Fruit fly (Drosophila melanogaster): ENCODE measurements around the gene heca.
A peak's percentile ranks its signal among the peaks of the same experiment; 100 is the strongest.

Gene heca

dm6 chr3R:30276482-30277282 is 1.1 kb upstream of the heca start (continued):
- no peak for TF ChIP-seq sd (tag; optimal IDR thresholded peaks at IDR 0.05)
- peak; percentile 47 for TF ChIP-seq dmrt99B (tag; optimal IDR thresholded peaks at IDR 0.05)
- peak; percentile 42 for TF ChIP-seq mirr (GFP tag; optimal IDR thresholded peaks at IDR 0.05)
- 0 out of 3 replicates have a peak, but pooled peaks have one; percentile 20 for TF ChIP-seq CG3726 (GFP tag; IDR thresholded peaks at IDR 0.05)
- no peak for TF ChIP-seq Dad (GFP tag; optimal IDR thresholded peaks at IDR 0.05)
- TF ChIP-seq gcm (GFP tag; optimal IDR thresholded peaks at IDR 0.05): peak; percentile 57
- TF ChIP-seq knrl (GFP tag; IDR thresholded peaks at IDR 0.05; ENCODE audit: partially characterized antibody): no peak
- peak; percentile 1 for TF ChIP-seq CG6765 (GFP tag; optimal IDR thresholded peaks at IDR 0.05)
- TF ChIP-seq vnd (GFP tag; IDR thresholded peaks at IDR 0.05; ENCODE audit: partially characterized antibody): no peak
- peak; percentile 84 for TF ChIP-seq oc (tag; optimal IDR thresholded peaks at IDR 0.05)
- TF ChIP-seq wdn (GFP tag; IDR thresholded peaks at IDR 0.05): no peak
- peak; percentile 36 for TF ChIP-seq CG1647 (GFP tag; optimal IDR thresholded peaks at IDR 0.05)
- no peak for TF ChIP-seq Hr78 (GFP tag; optimal IDR thresholded peaks at IDR 0.05)
- TF ChIP-seq gt (GFP tag; IDR thresholded peaks at IDR 0.05): no peak
- TF ChIP-seq CG18011 (GFP tag; optimal IDR thresholded peaks at IDR 0.05): peak; percentile 16
- no peak for TF ChIP-seq lov (optimal IDR thresholded peaks at IDR 0.05)
- TF ChIP-seq lov (GFP tag; IDR thresholded peaks at IDR 0.05): peak; percentile 76; the same call in 1 of the 3 replicates
- TF ChIP-seq Lhr (GFP tag; optimal IDR thresholded peaks at IDR 0.05): peak; percentile 46
- TF ChIP-seq CG4707 (GFP tag; optimal IDR thresholded peaks at IDR 0.05): peak; percentile 6
- no peak for TF ChIP-seq fd102C (GFP tag; optimal IDR thresholded peaks at IDR 0.05)
- TF ChIP-seq Myb (GFP tag; optimal IDR thresholded peaks at IDR 0.05): peak; percentile 16
- 0 out of 2 replicates have a peak, but pooled peaks have one; percentile 19 for TF ChIP-seq bbx (GFP tag; IDR thresholded peaks at IDR 0.05; ENCODE audit: partially characterized antibody)
- peak; percentile 80 for TF ChIP-seq cg (GFP tag; optimal IDR thresholded peaks at IDR 0.05)
- TF ChIP-seq gce (GFP tag; IDR thresholded peaks at IDR 0.05): 0 out of 3 replicates have a peak, but pooled peaks have one; percentile 29
- peak; percentile 52 for TF ChIP-seq Camta (GFP tag; optimal IDR thresholded peaks at IDR 0.05)
- peak; percentile 31 for TF ChIP-seq CG13296 (GFP tag; optimal IDR thresholded peaks at IDR 0.05)
- no peak for TF ChIP-seq CG15073 (GFP tag; optimal IDR thresholded peaks at IDR 0.05)
- peak; percentile 50 for TF ChIP-seq dmrt11E (tag; optimal IDR thresholded peaks at IDR 0.05)
- TF ChIP-seq kay (GFP tag; optimal IDR thresholded peaks at IDR 0.05): no peak
- no peak for TF ChIP-seq CG18476 (GFP tag; optimal IDR thresholded peaks at IDR 0.05)
- peak; percentile 43; the same call in 1 of the 2 replicates for TF ChIP-seq H2.0 (GFP tag; IDR thresholded peaks at IDR 0.05)
- no peak for TF ChIP-seq wor (GFP tag; IDR thresholded peaks at IDR 0.05)
- peak; percentile 31; the same call in 1 of the 2 replicates for TF ChIP-seq sob (GFP tag; IDR thresholded peaks at IDR 0.05)
- TF ChIP-seq CG11696 (GFP tag; IDR thresholded peaks at IDR 0.05): no peak
- TF ChIP-seq NC2α (GFP tag; optimal IDR thresholded peaks at IDR 0.05): no peak
- TF ChIP-seq B-H1 (GFP tag; IDR thresholded peaks at IDR 0.05): no peak; the same call in 2 of the 3 replicates
- no peak for TF ChIP-seq CG17802 (tag; optimal IDR thresholded peaks at IDR 0.05)
- no peak for TF ChIP-seq CG4404 (GFP tag; IDR thresholded peaks at IDR 0.05)
- no peak for TF ChIP-seq Gsc (GFP tag; IDR thresholded peaks at IDR 0.05)
- TF ChIP-seq CG10209 (GFP tag; optimal IDR thresholded peaks at IDR 0.05): no peak
- no peak for TF ChIP-seq ab (GFP tag; optimal IDR thresholded peaks at IDR 0.05)
- TF ChIP-seq chm (GFP tag; IDR thresholded peaks at IDR 0.05): peak; percentile 80
- peak; percentile 53 for TF ChIP-seq PHDP (tag; optimal IDR thresholded peaks at IDR 0.05)
- TF ChIP-seq usp (GFP tag; optimal IDR thresholded peaks at IDR 0.05): no peak
- TF ChIP-seq CG31224 (GFP tag; IDR thresholded peaks at IDR 0.05): no peak
- no peak for TF ChIP-seq CG11247 (GFP tag; IDR thresholded peaks at IDR 0.05)
- TF ChIP-seq CG10959 (GFP tag; IDR thresholded peaks at IDR 0.05): peak; percentile 24; the same call in 1 of the 2 replicates
- TF ChIP-seq CG33557 (GFP tag; optimal IDR thresholded peaks at IDR 0.05): peak; percentile 50
- TF ChIP-seq CG15601 (tag; optimal IDR thresholded peaks at IDR 0.05): peak; percentile 20
